Worm (Caenorhabditis elegans) whole organism, midembryonic: ENCODE results near the gene C05D12.2.

Experiments
- T22C8.4 ChIP-seq: fragments of 200-800 bp; sonication (Bioruptor generic); IDR thresholded peaks from 2 replicates; pipeline ENCODE4 v1.3.6; 2022; ENCODE audit warnings: missing genetic modification characterization, missing compliant biosample characterization
- klf-2 ChIP-seq: fragments of 200-800 bp; sonication (Bioruptor generic); conservative IDR thresholded peaks from 2 replicates; pipeline ENCODE4 v1.3.6; 2022; ENCODE audit warnings: missing genetic modification reagents, missing genetic modification characterization, missing compliant biosample characterization
- ztf-29 ChIP-seq: fragments of 200-800 bp; sonication (Bioruptor generic); IDR thresholded peaks from 2 replicates; pipeline ENCODE4 v1.3.6; 2022; ENCODE audit warnings: missing genetic modification reagents, missing genetic modification characterization, missing compliant biosample characterization

DNA sequence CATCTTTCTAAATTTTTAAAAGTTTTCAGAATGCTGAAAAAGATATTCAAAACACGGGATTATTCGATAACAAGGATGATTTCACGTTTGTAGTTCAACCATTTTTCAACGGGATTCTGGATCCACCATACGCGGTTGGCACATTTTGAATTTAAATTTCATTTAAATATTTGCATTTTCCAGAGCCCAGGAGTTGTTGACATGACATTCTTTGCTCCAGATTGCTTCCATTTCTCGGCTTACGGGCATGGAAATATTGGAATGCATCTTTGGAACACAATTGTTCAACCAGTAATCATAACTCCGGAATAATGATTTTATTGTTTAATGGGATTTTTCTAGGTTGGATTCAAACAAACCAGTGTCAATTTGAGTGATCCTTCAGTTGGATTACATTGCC lies 32.8 kb downstream of the C05D12.2 start:
- TF ChIP-seq klf-2 (GFP tag; lab: Robert Waterston, UW) (no peak), ztf-29 (GFP tag; lab: Robert Waterston, UW) (no peak), T22C8.4 (GFP tag; lab: Robert Waterston, UW) (no peak)
